Worm (Caenorhabditis elegans) whole organism, late embryonic: ENCODE data around the gene F49E2.5.

ENCODE experiments used
- K09A11.1 ChIP-seq: sonication (generic microtip); optimal IDR thresholded peaks from 2 replicates; lab custom pipeline; 2017; ENCODE audit warnings: antibody characterized with exemption, mild to moderate bottlenecking, missing genetic modification characterization, missing compliant biosample characterization; ENCODE audit not compliant: insufficient read depth
- Y22D7AL.16 ChIP-seq: sonication (generic microtip); optimal IDR thresholded peaks from 2 replicates; lab custom pipeline; 2016; ENCODE audit warnings: missing genetic modification characterization, missing compliant biosample characterization
- ceh-18 ChIP-seq: sonication (generic microtip); optimal IDR thresholded peaks from 2 replicates; lab custom pipeline; 2016; ENCODE audit warnings: missing genetic modification characterization, missing compliant biosample characterization
- ceh-19 ChIP-seq: fragments of 200-800 bp; sonication (Bioruptor generic); optimal IDR thresholded peaks from 2 replicates; lab custom pipeline; 2018; ENCODE audit warnings: mild to moderate bottlenecking, missing genetic modification characterization, missing compliant biosample characterization
- ceh-2 ChIP-seq: sonication (generic microtip); optimal IDR thresholded peaks from 2 replicates; lab custom pipeline; 2016; ENCODE audit warnings: missing genotype, missing genetic modification characterization, missing compliant biosample characterization
- ceh-24 ChIP-seq: sonication (generic microtip); optimal IDR thresholded peaks from 2 replicates; lab custom pipeline; 2016; ENCODE audit warnings: mild to moderate bottlenecking, missing genetic modification characterization, missing compliant biosample characterization
- ceh-31 ChIP-seq: sonication (generic microtip); optimal IDR thresholded peaks from 2 replicates; lab custom pipeline; 2016; ENCODE audit warnings: missing genetic modification characterization, missing compliant biosample characterization
- ceh-34 ChIP-seq: sonication (generic microtip); optimal IDR thresholded peaks from 2 replicates; lab custom pipeline; 2016; ENCODE audit warnings: mild to moderate bottlenecking, missing genetic modification characterization, missing compliant biosample characterization
- ceh-45 ChIP-seq: fragments of 200-800 bp; sonication (Bioruptor generic); IDR thresholded peaks from 2 replicates; pipeline ENCODE4 v1.3.6; 2022; ENCODE audit warnings: missing genetic modification reagents, missing genetic modification characterization, missing compliant biosample characterization
- ceh-9 ChIP-seq: sonication (generic microtip); optimal IDR thresholded peaks from 2 replicates; lab custom pipeline; 2016; ENCODE audit warnings: mild to moderate bottlenecking, missing genetic modification characterization, inconsistent platforms, missing compliant biosample characterization
- che-1 ChIP-seq: sonication (generic microtip); optimal IDR thresholded peaks from 2 replicates; lab custom pipeline; 2016; ENCODE audit warnings: mild to moderate bottlenecking, missing genetic modification characterization, missing compliant biosample characterization
- elt-2 ChIP-seq: sonication (generic microtip); optimal IDR thresholded peaks from 2 replicates; lab custom pipeline; 2016; ENCODE audit warnings: missing genetic modification reagents, missing genetic modification characterization, missing compliant biosample characterization
- elt-4 ChIP-seq: sonication (generic microtip); optimal IDR thresholded peaks from 2 replicates; lab custom pipeline; 2016; ENCODE audit warnings: missing genetic modification characterization, missing compliant biosample characterization
- ets-4 ChIP-seq: sonication (generic microtip); optimal IDR thresholded peaks from 2 replicates; lab custom pipeline; 2016; ENCODE audit warnings: missing genetic modification characterization, missing compliant biosample characterization
- eyg-1 ChIP-seq: sonication (generic microtip); optimal IDR thresholded peaks from 2 replicates; lab custom pipeline; 2016; ENCODE audit warnings: missing genotype, missing genetic modification characterization, missing compliant biosample characterization
- fax-1 ChIP-seq: sonication (generic microtip); optimal IDR thresholded peaks from 2 replicates; lab custom pipeline; 2016; ENCODE audit warnings: missing genotype, missing genetic modification characterization, missing compliant biosample characterization
- fkh-6 ChIP-seq: sonication (generic microtip); optimal IDR thresholded peaks from 2 replicates; lab custom pipeline; 2016; ENCODE audit warnings: missing genetic modification characterization, missing compliant biosample characterization
- hlh-13 ChIP-seq: fragments of 200-800 bp; sonication (Bioruptor generic); optimal IDR thresholded peaks from 2 replicates; lab custom pipeline; 2018; ENCODE audit warnings: mild to moderate bottlenecking, missing genetic modification characterization, missing compliant biosample characterization
- hlh-6 ChIP-seq: sonication (generic microtip); optimal IDR thresholded peaks from 2 replicates; lab custom pipeline; 2016; ENCODE audit warnings: missing genotype, missing genetic modification characterization, missing compliant biosample characterization
- hlh-8 ChIP-seq: sonication (generic microtip); optimal IDR thresholded peaks from 2 replicates; lab custom pipeline; 2016; ENCODE audit warnings: missing genotype, missing genetic modification characterization, missing compliant biosample characterization
- lim-6 ChIP-seq: sonication (generic microtip); optimal IDR thresholded peaks from 2 replicates; lab custom pipeline; 2016; ENCODE audit warnings: missing genetic modification characterization, missing compliant biosample characterization
- nfya-1 ChIP-seq: sonication (generic microtip); optimal IDR thresholded peaks from 2 replicates; lab custom pipeline; 2017; ENCODE audit warnings: missing genetic modification characterization, mild to moderate bottlenecking, missing compliant biosample characterization, antibody characterized with exemption, moderate library complexity
- odd-2 ChIP-seq: sonication (generic microtip); optimal IDR thresholded peaks from 2 replicates; lab custom pipeline; 2017; ENCODE audit warnings: antibody characterized with exemption, mild to moderate bottlenecking, missing genetic modification characterization, missing compliant biosample characterization
- pax-1 ChIP-seq: fragments of 150-350 bp; optimal IDR thresholded peaks from 2 replicates; lab custom pipeline; 2014; ENCODE audit warnings: missing biosample characterization, missing genetic modification characterization
- pha-2 ChIP-seq: sonication (generic microtip); optimal IDR thresholded peaks from 2 replicates; lab custom pipeline; 2017; ENCODE audit warnings: mild to moderate bottlenecking, missing genetic modification characterization, missing compliant biosample characterization
- pha-4 ChIP-seq: fragments of 150-350 bp; optimal IDR thresholded peaks from 2 replicates; lab custom pipeline; 2018; ENCODE audit warnings: missing biosample characterization, missing genetic modification reagents, missing genetic modification characterization
- pqm-1 ChIP-seq: sonication (generic microtip); optimal IDR thresholded peaks from 2 replicates; lab custom pipeline; 2016; ENCODE audit warnings: missing genetic modification characterization, missing compliant biosample characterization
- ref-2 ChIP-seq: sonication (generic microtip); optimal IDR thresholded peaks from 2 replicates; lab custom pipeline; 2016; ENCODE audit warnings: missing genetic modification characterization, missing compliant biosample characterization
- rnt-1 ChIP-seq: sonication (generic microtip); optimal IDR thresholded peaks from 2 replicates; lab custom pipeline; 2016; ENCODE audit warnings: missing genetic modification characterization, missing compliant biosample characterization
- sdc-2 ChIP-seq: sonication (generic microtip); optimal IDR thresholded peaks from 2 replicates; lab custom pipeline; 2016; ENCODE audit warnings: missing genotype, missing genetic modification characterization, missing compliant biosample characterization
- sox-2 ChIP-seq: fragments of 200-800 bp; sonication (Bioruptor generic); IDR thresholded peaks from 2 replicates; pipeline ENCODE4 v1.3.6; 2022; ENCODE audit warnings: missing genetic modification reagents, missing genetic modification characterization, missing compliant biosample characterization
- tbx-2 ChIP-seq: sonication (generic microtip); optimal IDR thresholded peaks from 2 replicates; lab custom pipeline; 2016; ENCODE audit warnings: missing genetic modification characterization, missing compliant biosample characterization
- ttx-3 ChIP-seq: sonication (generic microtip); optimal IDR thresholded peaks from 2 replicates; lab custom pipeline; 2016; ENCODE audit warnings: missing genetic modification reagents, missing genetic modification characterization, missing compliant biosample characterization
- unc-42 ChIP-seq: sonication (generic microtip); optimal IDR thresholded peaks from 2 replicates; lab custom pipeline; 2016; ENCODE audit warnings: missing genotype, missing genetic modification characterization, missing compliant biosample characterization
- unc-55 ChIP-seq: sonication (generic microtip); optimal IDR thresholded peaks from 2 replicates; lab custom pipeline; 2017; ENCODE audit warnings: missing biosample characterization, missing genetic modification reagents, missing genetic modification characterization
- ztf-16 ChIP-seq: sonication (generic microtip); optimal IDR thresholded peaks from 2 replicates; lab custom pipeline; 2017; ENCODE audit warnings: missing genetic modification characterization, missing compliant biosample characterization

The F49E2.5 gene

ce11 chrX:9543352-9543751, at the start of gene F49E2.5:
Gene F49E2.5, plus strand, starts transcription at chrX:9543652.
- TF ChIP-seq ceh-18 (tag; lab: Kevin White, UChicago) (peak; percentile 15), ceh-19 (no peak)

ce11 chrX:9494661-9495060, 48.8 kb upstream of the F49E2.5 start:
- TF ChIP-seq tbx-2 (tag; lab: Kevin White, UChicago) (peak; percentile 1), elt-4 (tag; lab: Kevin White, UChicago) (no peak), pha-2 (tag; lab: Kevin White, UChicago) (peak; percentile 46), hlh-6 (tag; lab: Kevin White, UChicago) (peak; percentile 49), sox-2 (no peak), rnt-1 (tag; lab: Kevin White, UChicago) (peak; percentile 24), ceh-34 (tag; lab: Kevin White, UChicago) (no peak)
- TF ChIP-seq, all 69 proteins: peak for 4

DNA sequence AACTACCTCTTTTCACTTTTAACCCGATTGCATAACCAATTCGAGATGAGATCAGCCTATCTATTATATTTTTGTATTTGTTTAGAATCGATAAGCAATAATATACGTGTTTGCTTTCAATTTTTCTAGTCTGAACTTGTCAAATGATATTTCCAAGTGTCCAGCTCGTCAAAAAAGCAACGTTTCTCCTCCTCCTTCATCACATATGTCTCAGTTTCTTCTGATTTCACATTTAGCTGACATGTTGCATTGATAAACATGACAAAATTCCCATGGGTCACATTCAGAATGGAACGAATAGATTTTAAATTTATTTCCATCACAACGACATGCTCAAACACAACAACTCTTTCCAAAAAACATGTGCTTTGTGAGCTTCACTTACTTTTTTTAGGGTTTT, 44.1 kb upstream of the F49E2.5 start:
- TF ChIP-seq ceh-9 (tag; lab: Kevin White, UChicago), result no peak
- TF ChIP-seq ceh-19, result no peak
- TF ChIP-seq unc-55 (GFP tag; lab: Kevin White, UChicago), result no peak
- TF ChIP-seq ceh-2 (tag; lab: Kevin White, UChicago), result no peak
- no peak for TF ChIP-seq lim-6 (tag; lab: Kevin White, UChicago)
- no peak for TF ChIP-seq Y22D7AL.16 (tag; lab: Kevin White, UChicago)
- no peak for TF ChIP-seq hlh-13 (GFP tag; lab: Kevin White, UChicago)
- TF ChIP-seq pha-2 (tag; lab: Kevin White, UChicago), result no peak
- TF ChIP-seq, all 69 proteins: peak for 0

DNA sequence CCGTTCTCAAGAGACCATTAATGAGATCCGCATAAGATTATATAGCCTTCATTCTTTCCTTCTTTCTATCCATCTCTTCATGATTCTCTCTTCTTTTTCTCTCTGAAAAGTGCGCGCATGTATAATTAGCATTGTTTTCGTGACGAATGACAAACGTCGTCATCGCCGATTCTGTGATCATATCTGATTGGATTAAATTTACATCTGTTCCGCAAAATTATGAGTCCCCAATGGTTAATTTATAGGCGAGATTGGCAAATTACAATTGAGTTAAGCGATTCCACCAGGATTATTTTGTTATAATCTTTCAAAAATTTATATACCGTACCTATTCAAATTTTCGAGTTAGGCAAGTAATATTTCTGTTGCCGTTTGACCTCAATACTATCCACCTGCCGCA, 39.2 kb upstream of the F49E2.5 start:
- TF ChIP-seq unc-42, result peak; percentile 57
- no peak for TF ChIP-seq ets-4 (tag; lab: Kevin White, UChicago)
- TF ChIP-seq, all 69 proteins: peak for 1

DNA sequence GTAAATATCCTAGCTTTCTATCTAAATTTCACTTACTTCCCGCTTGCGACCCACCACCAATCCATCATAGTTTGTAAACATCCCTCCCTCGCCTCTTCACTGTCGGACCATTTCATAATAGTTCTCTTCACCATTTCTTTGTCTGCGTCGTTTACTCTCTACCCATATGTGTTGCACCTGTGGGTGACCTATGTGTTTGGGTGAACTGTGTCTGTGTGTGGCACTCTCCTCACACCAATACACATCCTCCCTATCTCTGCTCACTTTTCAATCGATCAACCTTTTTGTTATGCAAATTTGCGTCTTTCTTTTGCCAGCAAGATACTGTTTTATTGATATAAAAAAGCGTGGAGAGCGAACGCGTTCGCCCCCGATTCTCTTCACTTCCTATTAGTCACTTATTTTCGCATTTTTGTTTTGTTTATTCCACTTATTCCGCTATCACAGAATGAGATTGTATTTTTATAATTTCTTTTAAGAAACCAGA, 38.5 kb upstream of the F49E2.5 start:
- TF ChIP-seq tbx-2 (tag; lab: Kevin White, UChicago) (peak; percentile 8), pha-4 (tag; lab: Kevin White, UChicago) (no peak), ref-2 (tag; lab: Kevin White, UChicago) (peak; percentile 1), fkh-6 (tag; lab: Kevin White, UChicago) (no peak), ceh-31 (peak; percentile 13)

DNA sequence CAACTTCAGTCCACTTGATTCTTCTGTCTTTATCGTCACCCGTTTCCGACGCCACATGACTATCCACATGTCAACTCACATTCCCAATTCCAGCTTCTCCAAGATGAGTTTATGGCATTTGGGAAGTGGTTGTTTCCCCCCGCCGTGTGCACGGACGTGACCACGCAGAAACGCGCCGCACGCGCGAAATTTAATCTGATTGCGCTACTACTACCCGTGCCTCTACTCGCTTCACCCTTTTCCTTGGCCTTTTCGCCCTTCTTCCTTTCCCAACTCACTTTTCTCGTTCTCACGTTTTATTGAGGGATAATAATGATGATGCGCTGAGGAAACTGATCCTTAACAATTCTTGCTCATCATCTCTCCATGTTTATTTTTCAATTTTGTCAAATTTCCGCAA, 37.1 kb upstream of the F49E2.5 start:
- TF ChIP-seq lim-6 (tag; lab: Kevin White, UChicago) (no peak), che-1 (tag; lab: Kevin White, UChicago) (no peak), hlh-8 (tag; lab: Kevin White, UChicago) (no peak), pqm-1 (tag; lab: Kevin White, UChicago) (no peak), ceh-24 (no peak), ceh-31 (peak; percentile 20), ttx-3 (no peak), fkh-6 (tag; lab: Kevin White, UChicago) (peak; percentile 24), sdc-2 (peak; percentile 3), odd-2 (tag; lab: Kevin White, UChicago) (no peak), elt-2 (tag; lab: Kevin White, UChicago) (no peak), ceh-34 (tag; lab: Kevin White, UChicago) (peak; percentile 37), eyg-1 (tag; lab: Kevin White, UChicago) (no peak), ceh-45 (GFP tag; lab: Robert Waterston, UW) (0 out of 2 replicates have a peak, but pooled peaks have one; percentile 39), ets-4 (tag; lab: Kevin White, UChicago) (no peak), rnt-1 (tag; lab: Kevin White, UChicago) (no peak), pax-1 (tag; lab: Kevin White, UChicago) (no peak), ztf-16 (tag; lab: Kevin White, UChicago) (no peak), K09A11.1 (tag; lab: Kevin White, UChicago) (no peak), unc-42 (peak; percentile 96), ceh-18 (tag; lab: Kevin White, UChicago) (no peak), fax-1 (tag; lab: Kevin White, UChicago) (no peak), nfya-1 (tag; lab: Kevin White, UChicago) (no peak)
